Worm (Caenorhabditis elegans): ENCODE measurements around the gene pid-5.

pid-5 gene

ce11 chrV:4169658-4170057 is 6.0 kb upstream of the pid-5 start:
- TF ChIP-seq ama-1 (optimal IDR thresholded peaks at IDR 0.05) (no peak), sea-1 (GFP tag; conservative IDR thresholded peaks at IDR 0.05) (no peak), B0310.2 (tag; optimal IDR thresholded peaks at IDR 0.05) (no peak), hmbx-1 (tag; optimal IDR thresholded peaks at IDR 0.05) (no peak), pes-1 (GFP tag; IDR thresholded peaks at IDR 0.05) (no peak), hmg-4 (GFP tag; optimal IDR thresholded peaks at IDR 0.05) (no peak), flt-1 (GFP tag; IDR thresholded peaks at IDR 0.05) (no peak), ets-7 (tag; optimal IDR thresholded peaks at IDR 0.05) (no peak), tbx-37 (GFP tag; conservative IDR thresholded peaks at IDR 0.05) (no peak), F13C5.2 (tag; optimal IDR thresholded peaks at IDR 0.05) (no peak), tbx-11 (GFP tag; IDR thresholded peaks at IDR 0.05) (no peak), tra-4 (tag; optimal IDR thresholded peaks at IDR 0.05) (no peak), ceh-13 (GFP tag; optimal IDR thresholded peaks at IDR 0.05) (no peak), ceh-36 (tag; optimal IDR thresholded peaks at IDR 0.05) (no peak), aly-1 (tag; optimal IDR thresholded peaks at IDR 0.05) (no peak), hnd-1 (tag; optimal IDR thresholded peaks at IDR 0.05) (no peak)

ce11 chrV:4170138-4170537 is 5.5 kb upstream of the pid-5 start, which contains the start of gene Y45G5AM.7:
Gene Y45G5AM.7 (minus strand): TSS chrV:4170238.
- no peak for TF ChIP-seq pes-1 (GFP tag; IDR thresholded peaks at IDR 0.05)
- TF ChIP-seq ceh-13 (GFP tag; optimal IDR thresholded peaks at IDR 0.05): no peak
- no peak for TF ChIP-seq tbx-11 (GFP tag; IDR thresholded peaks at IDR 0.05)
- TF ChIP-seq F13C5.2 (tag; optimal IDR thresholded peaks at IDR 0.05): no peak
- TF ChIP-seq scrt-1 (GFP tag; IDR thresholded peaks at IDR 0.05): no peak
- TF ChIP-seq B0310.2 (tag; optimal IDR thresholded peaks at IDR 0.05): no peak
- no peak for TF ChIP-seq aly-1 (tag; optimal IDR thresholded peaks at IDR 0.05)
- no peak for TF ChIP-seq hmg-4 (GFP tag; optimal IDR thresholded peaks at IDR 0.05)
- no peak for TF ChIP-seq sea-1 (GFP tag; conservative IDR thresholded peaks at IDR 0.05)
- TF ChIP-seq ama-1 (optimal IDR thresholded peaks at IDR 0.05): no peak
- no peak for TF ChIP-seq tbx-37 (GFP tag; conservative IDR thresholded peaks at IDR 0.05)
- no peak for TF ChIP-seq hnd-1 (tag; optimal IDR thresholded peaks at IDR 0.05)
- no peak for TF ChIP-seq flt-1 (GFP tag; IDR thresholded peaks at IDR 0.05)
- no peak for TF ChIP-seq tra-4 (tag; optimal IDR thresholded peaks at IDR 0.05)
- no peak for TF ChIP-seq ceh-36 (tag; optimal IDR thresholded peaks at IDR 0.05)
- TF ChIP-seq ets-7 (tag; optimal IDR thresholded peaks at IDR 0.05): no peak
- no peak for TF ChIP-seq hmbx-1 (tag; optimal IDR thresholded peaks at IDR 0.05)

ce11 chrV:4181272-4181671 is 5.6 kb downstream of the pid-5 start:
- no peak for TF ChIP-seq ets-7 (tag; optimal IDR thresholded peaks at IDR 0.05)
- no peak for TF ChIP-seq hmg-4 (GFP tag; optimal IDR thresholded peaks at IDR 0.05)
- TF ChIP-seq hnd-1 (tag; optimal IDR thresholded peaks at IDR 0.05): no peak
- TF ChIP-seq ceh-36 (tag; optimal IDR thresholded peaks at IDR 0.05): no peak
- no peak for TF ChIP-seq tra-4 (tag; optimal IDR thresholded peaks at IDR 0.05)
- TF ChIP-seq ama-1 (optimal IDR thresholded peaks at IDR 0.05): no peak
- TF ChIP-seq F13C5.2 (tag; optimal IDR thresholded peaks at IDR 0.05): no peak
- no peak for TF ChIP-seq flt-1 (GFP tag; IDR thresholded peaks at IDR 0.05)
- TF ChIP-seq ceh-13 (GFP tag; optimal IDR thresholded peaks at IDR 0.05): no peak
- no peak for TF ChIP-seq hmbx-1 (tag; optimal IDR thresholded peaks at IDR 0.05)
- no peak for TF ChIP-seq B0310.2 (tag; optimal IDR thresholded peaks at IDR 0.05)
- no peak for TF ChIP-seq tbx-11 (GFP tag; IDR thresholded peaks at IDR 0.05)

- no peak for TF ChIP-seq flt-1 (GFP tag; IDR thresholded peaks at IDR 0.05)
- TF ChIP-seq ceh-13 (GFP tag; optimal IDR thresholded peaks at IDR 0.05): peak; percentile 35
- TF ChIP-seq ceh-36 (tag; optimal IDR thresholded peaks at IDR 0.05): no peak
- TF ChIP-seq sea-1 (GFP tag; conservative IDR thresholded peaks at IDR 0.05): peak; percentile 12; the same call in 1 of the 2 replicates
- TF ChIP-seq ama-1 (optimal IDR thresholded peaks at IDR 0.05): no peak
- no peak for TF ChIP-seq tbx-11 (GFP tag; IDR thresholded peaks at IDR 0.05)
- no peak for TF ChIP-seq hnd-1 (tag; optimal IDR thresholded peaks at IDR 0.05)
- TF ChIP-seq hmg-4 (GFP tag; optimal IDR thresholded peaks at IDR 0.05): no peak
- TF ChIP-seq F13C5.2 (tag; optimal IDR thresholded peaks at IDR 0.05): no peak
- TF ChIP-seq ets-7 (tag; optimal IDR thresholded peaks at IDR 0.05): peak; percentile 6
- no peak for TF ChIP-seq B0310.2 (tag; optimal IDR thresholded peaks at IDR 0.05)
- no peak for TF ChIP-seq aly-1 (tag; optimal IDR thresholded peaks at IDR 0.05)
- peak; percentile 64; the same call in 1 of the 2 replicates for TF ChIP-seq scrt-1 (GFP tag; IDR thresholded peaks at IDR 0.05)
- peak; percentile 68 for TF ChIP-seq pes-1 (GFP tag; IDR thresholded peaks at IDR 0.05)
These were observed 6.0 kb downstream of the pid-5 start for ce11 chrV:4181727-4182126.

- TF ChIP-seq ceh-13 (GFP tag; optimal IDR thresholded peaks at IDR 0.05): no peak
- no peak for TF ChIP-seq pes-1 (GFP tag; IDR thresholded peaks at IDR 0.05)
- no peak for TF ChIP-seq scrt-1 (GFP tag; IDR thresholded peaks at IDR 0.05)
- TF ChIP-seq hmbx-1 (tag; optimal IDR thresholded peaks at IDR 0.05): no peak
- TF ChIP-seq F13C5.2 (tag; optimal IDR thresholded peaks at IDR 0.05): no peak
- no peak for TF ChIP-seq aly-1 (tag; optimal IDR thresholded peaks at IDR 0.05)
- TF ChIP-seq tbx-11 (GFP tag; IDR thresholded peaks at IDR 0.05): no peak
- TF ChIP-seq ama-1 (optimal IDR thresholded peaks at IDR 0.05): no peak
- no peak for TF ChIP-seq hnd-1 (tag; optimal IDR thresholded peaks at IDR 0.05)
- TF ChIP-seq ets-7 (tag; optimal IDR thresholded peaks at IDR 0.05): no peak
- TF ChIP-seq hmg-4 (GFP tag; optimal IDR thresholded peaks at IDR 0.05): no peak
- TF ChIP-seq tbx-37 (GFP tag; conservative IDR thresholded peaks at IDR 0.05): no peak
- TF ChIP-seq flt-1 (GFP tag; IDR thresholded peaks at IDR 0.05): no peak
- no peak for TF ChIP-seq tra-4 (tag; optimal IDR thresholded peaks at IDR 0.05)
- TF ChIP-seq sea-1 (GFP tag; conservative IDR thresholded peaks at IDR 0.05): no peak
- TF ChIP-seq ceh-36 (tag; optimal IDR thresholded peaks at IDR 0.05): no peak
These were observed 6.9 kb downstream of the pid-5 start for ce11 chrV:4182546-4182945.

ce11 chrV:4185885-4186284 is 10.2 kb downstream of the pid-5 start:
- no peak for TF ChIP-seq hmg-4 (GFP tag; optimal IDR thresholded peaks at IDR 0.05)
- no peak for TF ChIP-seq F13C5.2 (tag; optimal IDR thresholded peaks at IDR 0.05)
- TF ChIP-seq tbx-37 (GFP tag; conservative IDR thresholded peaks at IDR 0.05): no peak
- TF ChIP-seq B0310.2 (tag; optimal IDR thresholded peaks at IDR 0.05): no peak
- no peak for TF ChIP-seq tbx-11 (GFP tag; IDR thresholded peaks at IDR 0.05)
- TF ChIP-seq flt-1 (GFP tag; IDR thresholded peaks at IDR 0.05): no peak
- TF ChIP-seq ama-1 (optimal IDR thresholded peaks at IDR 0.05): no peak
- TF ChIP-seq aly-1 (tag; optimal IDR thresholded peaks at IDR 0.05): no peak
- TF ChIP-seq hmbx-1 (tag; optimal IDR thresholded peaks at IDR 0.05): no peak
- TF ChIP-seq pes-1 (GFP tag; IDR thresholded peaks at IDR 0.05): no peak
- TF ChIP-seq tra-4 (tag; optimal IDR thresholded peaks at IDR 0.05): no peak
- no peak for TF ChIP-seq ceh-13 (GFP tag; optimal IDR thresholded peaks at IDR 0.05)
